Fruit fly (Drosophila melanogaster): ENCODE results near the gene CG9743.

- TF ChIP-seq MTF-1 (GFP tag; optimal IDR thresholded peaks at IDR 0.05; ENCODE audit: borderline replicate concordance) (no peak), CG17802 (tag; optimal IDR thresholded peaks at IDR 0.05) (no peak), Aef1 (GFP tag; IDR thresholded peaks at IDR 0.05) (no peak), CG17328 (GFP tag; IDR thresholded peaks at IDR 0.05) (no peak), CG7372 (GFP tag; IDR thresholded peaks at IDR 0.05) (no peak), Hsf (GFP tag; optimal IDR thresholded peaks at IDR 0.05) (no peak), nerfin-2 (GFP tag; IDR thresholded peaks at IDR 0.05; ENCODE audit: partially characterized antibody) (no peak)
Observed at dm6 chr3R:30252317-30252716, 49.5 kb upstream of the CG9743 start.

Measured in whole organism, embryonic.